Fruit fly (Drosophila melanogaster) whole organism, pupa: ENCODE results near the gene CG46448.

Experiments used
- CG12605 ChIP-seq: fragments of 200-800 bp; sonication (Bioruptor generic); IDR thresholded peaks from 2 replicates; pipeline ENCODE4 v1.3.6; 2022; ENCODE audit warnings: missing biosample characterization, missing genetic modification characterization
- CG4496 ChIP-seq: fragments of 200-800 bp; sonication (Bioruptor generic); IDR thresholded peaks from 3 replicates; pipeline ENCODE4 v1.3.6; 2022; ENCODE audit warnings: missing biosample characterization, missing genetic modification characterization
- CG8301 ChIP-seq: fragments of 200-800 bp; sonication (Bioruptor generic); optimal IDR thresholded peaks from 2 replicates; lab custom pipeline; 2018; ENCODE audit warnings: missing biosample characterization, mild to moderate bottlenecking, missing genetic modification characterization
- D1 ChIP-seq: fragments of 200-800 bp; sonication (Bioruptor generic); optimal IDR thresholded peaks from 2 replicates; lab custom pipeline; 2018; ENCODE audit warnings: missing biosample characterization, mild to moderate bottlenecking, missing genetic modification characterization, moderate library complexity
- EcR ChIP-seq: fragments of 200-800 bp; sonication (Bioruptor generic); optimal IDR thresholded peaks from 3 replicates; lab custom pipeline; 2019; ENCODE audit warnings: missing biosample characterization, missing genetic modification characterization, mild to moderate bottlenecking, moderate library complexity, missing genetic modification reagents
- Snoo ChIP-seq: fragments of 200-800 bp; sonication (Bioruptor generic); optimal IDR thresholded peaks from 3 replicates; lab custom pipeline; 2017; ENCODE audit warnings: missing biosample characterization, mild to moderate bottlenecking, missing genetic modification characterization, inconsistent platforms
- gl ChIP-seq: fragments of 200-800 bp; sonication (Bioruptor generic); optimal IDR thresholded peaks from 2 replicates; lab custom pipeline; 2018; ENCODE audit warnings: missing biosample characterization, mild to moderate bottlenecking, missing genetic modification characterization

DNA sequence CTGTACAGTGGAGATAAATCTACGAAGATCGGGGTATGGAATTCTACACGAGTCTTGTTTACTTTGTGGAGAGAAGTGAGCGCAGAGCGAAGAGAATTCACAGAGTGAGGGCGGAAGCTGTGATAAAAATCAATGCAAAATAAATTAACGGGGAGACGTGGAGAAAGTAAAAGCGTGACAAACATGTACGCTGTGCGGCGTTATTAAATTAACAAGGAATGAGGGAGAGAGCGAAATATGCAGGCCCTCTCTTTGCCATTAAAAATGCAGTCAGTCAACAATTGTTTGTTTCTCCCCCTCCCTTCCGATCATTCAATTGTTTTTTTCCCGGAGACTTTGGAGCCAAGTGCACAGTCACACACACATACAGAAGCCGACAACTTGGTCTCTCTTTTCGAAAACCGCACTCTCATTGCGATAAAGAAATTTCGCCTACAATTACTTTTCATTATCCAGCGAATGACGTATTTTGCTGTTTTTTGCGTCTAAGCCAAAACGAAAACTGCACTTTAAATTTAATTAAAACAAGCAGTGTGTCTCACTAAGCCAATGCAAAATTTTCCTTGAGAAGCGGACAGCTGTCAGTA is 28.6 kb upstream of the CG46448 start:
- peak; percentile 23 for TF ChIP-seq CG8301 (tag; lab: Kevin White, UChicago)
- peak; percentile 78; the same call in 2 of the 3 replicates for TF ChIP-seq CG4496 (GFP tag; lab: Robert Waterston, UW)
- no peak for TF ChIP-seq EcR
- peak; percentile 18 for TF ChIP-seq Snoo (tag; lab: Kevin White, UChicago)
- TF ChIP-seq D1 (tag; lab: Kevin White, UChicago), result no peak
- peak; percentile 49 for TF ChIP-seq gl
- TF ChIP-seq CG12605 (GFP tag; lab: Robert Waterston, UW), result peak; percentile 70
